Comparison of ENCODE assay signal across 5 worm cellular contexts in the genomic region with DNA sequence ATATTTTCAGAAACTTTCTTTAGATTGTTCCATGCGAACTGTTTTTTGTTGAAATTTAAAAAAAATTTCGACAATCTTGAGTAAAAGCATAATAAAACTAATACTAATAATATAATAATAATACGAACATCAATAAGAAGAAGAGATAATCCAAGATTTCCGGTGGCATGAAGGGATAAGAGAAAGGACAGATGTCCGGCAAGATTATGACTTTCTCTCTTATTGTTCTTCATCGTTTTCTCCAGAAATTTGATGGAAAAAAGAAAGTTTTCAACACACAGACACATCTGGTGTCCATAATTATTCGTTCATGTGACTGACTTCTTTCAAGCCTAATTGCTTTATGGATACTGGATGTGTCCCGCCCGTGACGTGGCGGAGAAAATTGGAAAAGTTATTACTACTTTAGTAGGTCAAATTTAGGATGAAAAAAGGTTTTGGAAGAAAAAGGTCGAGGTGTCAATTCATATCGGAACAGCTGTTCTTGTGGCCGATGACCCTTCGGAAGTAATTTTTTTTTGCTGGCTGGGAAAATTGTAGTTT.
TF ChIP-seq lines count a peak whose summit lies in the region.

No protein-coding gene starts in this region.

TF ChIP-seq in whole organism, L1 larva, 84 proteins besides CTCF, POLR2A, EP300 and RAD21:
- TF ChIP-seq F16B12.6 (tag; optimal IDR thresholded peaks at IDR 0.05; lab: Kevin White, UChicago) = no peak
- TF ChIP-seq alr-1 (tag; optimal IDR thresholded peaks at IDR 0.05; lab: Kevin White, UChicago; ENCODE audit: borderline replicate concordance) = no peak
- TF ChIP-seq fkh-4 (tag; optimal IDR thresholded peaks at IDR 0.05; lab: Kevin White, UChicago; ENCODE audit: borderline replicate concordance) = peak; percentile 59
- TF ChIP-seq mep-1 (tag; optimal IDR thresholded peaks at IDR 0.05; lab: Kevin White, UChicago) = no peak
- TF ChIP-seq ceh-82 (tag; optimal IDR thresholded peaks at IDR 0.05; lab: Kevin White, UChicago) = no peak
- TF ChIP-seq unc-130 (tag; optimal IDR thresholded peaks at IDR 0.05; lab: Kevin White, UChicago) = no peak
- peak; percentile 9 for TF ChIP-seq nhr-85 (tag; lab: Kevin White, UChicago)
- TF ChIP-seq dsc-1 (tag; optimal IDR thresholded peaks at IDR 0.05; lab: Kevin White, UChicago) = peak; percentile 87
- TF ChIP-seq jun-1 (tag; optimal IDR thresholded peaks at IDR 0.05; lab: Kevin White, UChicago) = no peak
- TF ChIP-seq egl-27 (tag; optimal IDR thresholded peaks at IDR 0.05; lab: Kevin White, UChicago) = no peak
- no peak for TF ChIP-seq dpl-1 (GFP tag; optimal IDR thresholded peaks at IDR 0.05; lab: Kevin White, UChicago)
- TF ChIP-seq isw-1 (GFP tag; IDR thresholded peaks at IDR 0.05; lab: Robert Waterston, UW) = no peak
- peak; percentile 91 for TF ChIP-seq blmp-1 (tag; optimal IDR thresholded peaks at IDR 0.05; lab: Kevin White, UChicago)
- TF ChIP-seq irx-1 (tag; optimal IDR thresholded peaks at IDR 0.05; lab: Kevin White, UChicago) = no peak

TF ChIP-seq in whole organism, L2 larva, 48 proteins besides CTCF, POLR2A, EP300 and RAD21:
- TF ChIP-seq peb-1 (tag; optimal IDR thresholded peaks at IDR 0.05; lab: Kevin White, UChicago) (no peak), mdl-1 (tag; optimal IDR thresholded peaks at IDR 0.05; lab: Kevin White, UChicago) (no peak), dmd-4 (tag; optimal IDR thresholded peaks at IDR 0.05; lab: Kevin White, UChicago) (no peak), C34F6.9 (tag; optimal IDR thresholded peaks at IDR 0.05; lab: Kevin White, UChicago) (no peak), aly-2 (tag; optimal IDR thresholded peaks at IDR 0.05; lab: Kevin White, UChicago) (no peak), blmp-1 (tag; optimal IDR thresholded peaks at IDR 0.05; lab: Kevin White, UChicago; ENCODE audit: insufficient read depth) (peak; percentile 34), unc-55 (GFP tag; optimal IDR thresholded peaks at IDR 0.05; lab: Kevin White, UChicago) (no peak), nhr-21 (tag; optimal IDR thresholded peaks at IDR 0.05; lab: Kevin White, UChicago) (no peak), skn-1 (tag; optimal IDR thresholded peaks at IDR 0.05; lab: Kevin White, UChicago) (no peak)

TF ChIP-seq in whole organism, L3 larva, 47 proteins besides CTCF, POLR2A, EP300 and RAD21:
- peak; percentile 39 for TF ChIP-seq nhr-23 (tag; optimal IDR thresholded peaks at IDR 0.05; lab: Kevin White, UChicago)
- TF ChIP-seq sea-2 (GFP tag; optimal IDR thresholded peaks at IDR 0.05; lab: Kevin White, UChicago) = no peak
- TF ChIP-seq snpc-4 (tag; optimal IDR thresholded peaks at IDR 0.05; lab: Kevin White, UChicago) = no peak
- peak; percentile 12 for TF ChIP-seq egl-5 (tag; optimal IDR thresholded peaks at IDR 0.05; lab: Kevin White, UChicago)
TF ChIP-seq in whole organism, L3 larva: peak in this region for 2.

TF ChIP-seq in whole organism, L4 larva, 104 proteins besides CTCF, POLR2A, EP300 and RAD21:
- TF ChIP-seq ZK546.5 (tag; optimal IDR thresholded peaks at IDR 0.05; lab: Kevin White, UChicago) (no peak), hlh-11 (tag; optimal IDR thresholded peaks at IDR 0.05; lab: Kevin White, UChicago) (peak; percentile 2), dve-1 (tag; optimal IDR thresholded peaks at IDR 0.05; lab: Kevin White, UChicago; ENCODE audit: insufficient read depth) (no peak), ceh-44 (GFP tag; IDR thresholded peaks at IDR 0.05; lab: Robert Waterston, UW) (no peak), php-3 (GFP tag; IDR thresholded peaks at IDR 0.05; lab: Robert Waterston, UW) (no peak), hlh-30 (tag; optimal IDR thresholded peaks at IDR 0.05; lab: Kevin White, UChicago; ENCODE audit: insufficient read depth) (no peak), mes-2 (tag; optimal IDR thresholded peaks at IDR 0.05; lab: Kevin White, UChicago; ENCODE audit: poor library complexity, severe bottlenecking) (no peak), ceh-32 (tag; optimal IDR thresholded peaks at IDR 0.05; lab: Kevin White, UChicago; ENCODE audit: poor library complexity) (no peak), D1046.2 (GFP tag; IDR thresholded peaks at IDR 0.05; lab: Robert Waterston, UW) (no peak), F10B5.3 (tag; optimal IDR thresholded peaks at IDR 0.05; lab: Kevin White, UChicago) (no peak), hmg-1.1 (GFP tag; IDR thresholded peaks at IDR 0.05; lab: Robert Waterston, UW) (0 out of 2 replicates have a peak, but pooled peaks have one; percentile 7)

TF ChIP-seq in whole organism, mixed stage, embryonic, 35 proteins besides CTCF, POLR2A, EP300 and RAD21:
- TF ChIP-seq lin-13 (tag; optimal IDR thresholded peaks at IDR 0.05; lab: Kevin White, UChicago) (no peak), flh-1 (GFP tag; optimal IDR thresholded peaks at IDR 0.05; lab: Kevin White, UChicago) (no peak), pha-4 (tag; optimal IDR thresholded peaks at IDR 0.05; lab: Kevin White, UChicago) (no peak), unc-39 (tag; optimal IDR thresholded peaks at IDR 0.05; lab: Kevin White, UChicago) (no peak), elt-3 (tag; optimal IDR thresholded peaks at IDR 0.05; lab: Kevin White, UChicago) (no peak), snpc-4 (tag; optimal IDR thresholded peaks at IDR 0.05; lab: Kevin White, UChicago) (no peak), zip-8 (tag; optimal IDR thresholded peaks at IDR 0.05; lab: Kevin White, UChicago) (no peak), blmp-1 (tag; optimal IDR thresholded peaks at IDR 0.05; lab: Kevin White, UChicago) (peak; percentile 93), nhr-237 (tag; optimal IDR thresholded peaks at IDR 0.05; lab: Kevin White, UChicago) (no peak), ztf-11 (tag; optimal IDR thresholded peaks at IDR 0.05; lab: Kevin White, UChicago) (no peak), sptf-1 (tag; optimal IDR thresholded peaks at IDR 0.05; lab: Kevin White, UChicago) (no peak), elt-1 (tag; optimal IDR thresholded peaks at IDR 0.05; lab: Kevin White, UChicago; ENCODE audit: borderline replicate concordance, insufficient read depth) (peak; percentile 60), M03D4.4 (tag; optimal IDR thresholded peaks at IDR 0.05; lab: Kevin White, UChicago) (no peak), ces-1 (GFP tag; optimal IDR thresholded peaks at IDR 0.05; lab: Kevin White, UChicago) (peak; percentile 22)
